Worm (Caenorhabditis elegans): ENCODE measurements around the gene Y60C6A.2.

ce11 chrV:4742190-4742589, 43.0 kb downstream of the Y60C6A.2 start, which contains the start of gene ugt-61:
- TF ChIP-seq him-1 (tag; optimal IDR thresholded peaks at IDR 0.05) (no peak), W03F9.2 (tag; optimal IDR thresholded peaks at IDR 0.05) (no peak)
